Worm (Caenorhabditis elegans) whole organism, L1 larva: ENCODE measurements around the gene Y75B8A.10.

Experiments used
- aly-2 ChIP-seq: fragments of 150-350 bp; optimal IDR thresholded peaks from 2 replicates; lab custom pipeline; 2014; ENCODE audit warnings: missing biosample characterization, missing genetic modification characterization
- egl-27 ChIP-seq, 2 experiments: fragments of 150-350 bp in 1 of 2; sonication (generic microtip); optimal IDR thresholded peaks; 3 replicates each; lab custom pipeline; 2017 to 2018; ENCODE audit warnings: missing biosample characterization in 2 of 2, missing genetic modification characterization in 2 of 2, missing genetic modification reagents in 2 of 2
- elt-2 ChIP-seq: sonication (generic microtip); optimal IDR thresholded peaks from 2 replicates; lab custom pipeline; 2016; ENCODE audit warnings: missing genetic modification characterization, mild to moderate bottlenecking, inconsistent platforms, missing compliant biosample characterization, missing genetic modification reagents
- fkh-10 ChIP-seq: sonication (generic microtip); optimal IDR thresholded peaks from 2 replicates; lab custom pipeline; 2017; ENCODE audit warnings: missing biosample characterization, missing genetic modification reagents, missing genetic modification characterization
- lin-15B ChIP-seq: fragments of 150-350 bp; sonication (generic microtip); optimal IDR thresholded peaks from 3 replicates; lab custom pipeline; 2014; ENCODE audit warnings: missing biosample characterization, missing genetic modification characterization
- lin-35 ChIP-seq, 2 experiments: fragments of 150-350 bp; optimal IDR thresholded peaks; 2 replicates each; lab custom pipeline; 2014; ENCODE audit warnings: missing biosample characterization in 2 of 2, missing genetic modification characterization in 2 of 2, missing genetic modification reagents in 2 of 2
- lin-39 ChIP-seq: fragments of 150-350 bp; optimal IDR thresholded peaks from 2 replicates; lab custom pipeline; 2014; ENCODE audit warnings: missing biosample characterization, missing genetic modification reagents, missing genetic modification characterization
- nhr-19 ChIP-seq: fragments of 200-800 bp; sonication (Bioruptor generic); conservative IDR thresholded peaks from 2 replicates; pipeline ENCODE4 v1.3.6; 2022; ENCODE audit warnings: missing genetic modification characterization, missing compliant biosample characterization
- nhr-237 ChIP-seq: fragments of 150-350 bp; optimal IDR thresholded peaks from 2 replicates; lab custom pipeline; 2014; ENCODE audit warnings: missing biosample characterization, missing genetic modification characterization
- nhr-76 ChIP-seq: sonication (generic microtip); optimal IDR thresholded peaks from 2 replicates; lab custom pipeline; 2017; ENCODE audit warnings: missing biosample characterization, missing genetic modification characterization
- skn-1 ChIP-seq: fragments of 150-350 bp; optimal IDR thresholded peaks from 2 replicates; lab custom pipeline; 2014; ENCODE audit warnings: missing biosample characterization, missing genetic modification characterization
- vab-15 ChIP-seq: sonication (generic microtip); optimal IDR thresholded peaks from 2 replicates; lab custom pipeline; 2017; ENCODE audit warnings: missing genotype, mild to moderate bottlenecking, missing genetic modification characterization, missing compliant biosample characterization

DNA sequence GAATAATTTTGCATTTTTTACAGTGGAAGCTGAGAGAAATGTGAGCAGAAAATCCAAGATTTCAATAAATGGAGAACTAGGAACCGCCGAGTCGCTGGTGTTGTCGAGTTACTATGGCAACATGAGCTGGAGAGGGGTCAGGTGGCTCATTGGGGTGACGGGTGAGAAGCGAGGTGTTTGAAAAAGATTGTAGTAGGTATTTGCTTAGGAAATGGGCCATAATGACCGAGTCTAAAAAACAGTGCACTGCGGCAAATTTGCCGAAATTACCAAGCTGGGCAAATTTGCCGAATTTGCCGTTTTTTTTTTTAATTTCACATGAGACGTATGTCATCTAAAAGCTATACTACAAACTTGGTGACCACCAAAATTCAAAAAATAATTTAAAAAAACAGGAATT, 19.6 kb upstream of the Y75B8A.10 start, which contains the start of gene osm-12:
- TF ChIP-seq lin-39 (tag; lab: Kevin White, UChicago) (no peak), nhr-19 (no peak), aly-2 (tag; lab: Kevin White, UChicago) (no peak), vab-15 (no peak), fkh-10 (GFP tag; lab: Kevin White, UChicago) (no peak), skn-1 (no peak), lin-15B (no peak), nhr-76 (no peak), lin-35 (GFP tag; optimal IDR thresholded peaks at IDR 0.05; lab: Kevin White, UChicago) (no peak), egl-27 (tag; optimal IDR thresholded peaks at IDR 0.05; lab: Kevin White, UChicago) (no peak), nhr-237 (tag; lab: Kevin White, UChicago) (no peak), elt-2 (tag; lab: Kevin White, UChicago) (no peak)
